Worm (Caenorhabditis elegans) whole organism, young adult: Measurements from ENCODE around the gene nid-1.

Source experiments
- B0035.1 ChIP-seq: sonication (generic microtip); optimal IDR thresholded peaks from 2 replicates; lab custom pipeline; 2016; ENCODE audit warnings: missing genetic modification characterization, mild to moderate bottlenecking, missing compliant biosample characterization, missing genotype, missing genetic modification reagents
- F57A8.1 ChIP-seq: fragments of 200-800 bp; sonication (Bioruptor generic); optimal IDR thresholded peaks from 2 replicates; lab custom pipeline; 2018; ENCODE audit warnings: mild to moderate bottlenecking, missing genetic modification characterization, moderate library complexity, missing compliant biosample characterization
- ZK185.1 ChIP-seq: sonication (generic microtip); optimal IDR thresholded peaks from 2 replicates; lab custom pipeline; 2016; ENCODE audit warnings: mild to moderate bottlenecking, missing genetic modification characterization, missing compliant biosample characterization; ENCODE audit not compliant: poor library complexity, severe bottlenecking
- lag-1 ChIP-seq: fragments of 200-800 bp; sonication (Bioruptor generic); IDR thresholded peaks from 2 replicates; pipeline ENCODE4 v1.3.6; 2022; ENCODE audit warnings: missing genetic modification reagents, missing genetic modification characterization, missing compliant biosample characterization
- mes-4 ChIP-seq: sonication (generic microtip); optimal IDR thresholded peaks from 2 replicates; lab custom pipeline; 2016; ENCODE audit warnings: missing genotype, missing genetic modification characterization, missing compliant biosample characterization

- no peak for TF ChIP-seq B0035.1
- TF ChIP-seq ZK185.1 (tag; lab: Kevin White, UChicago): no peak
- no peak for TF ChIP-seq mes-4
- TF ChIP-seq lag-1 (GFP tag; lab: Robert Waterston, UW): no peak
- no peak for TF ChIP-seq F57A8.1
Observed at ce11 chrV:12905074-12905473, 4.8 kb upstream of the nid-1 start, which contains the start of gene ttr-28.
